Worm (Caenorhabditis elegans): Measurements from ENCODE around the gene tbx-9.

Gene tbx-9

DNA sequence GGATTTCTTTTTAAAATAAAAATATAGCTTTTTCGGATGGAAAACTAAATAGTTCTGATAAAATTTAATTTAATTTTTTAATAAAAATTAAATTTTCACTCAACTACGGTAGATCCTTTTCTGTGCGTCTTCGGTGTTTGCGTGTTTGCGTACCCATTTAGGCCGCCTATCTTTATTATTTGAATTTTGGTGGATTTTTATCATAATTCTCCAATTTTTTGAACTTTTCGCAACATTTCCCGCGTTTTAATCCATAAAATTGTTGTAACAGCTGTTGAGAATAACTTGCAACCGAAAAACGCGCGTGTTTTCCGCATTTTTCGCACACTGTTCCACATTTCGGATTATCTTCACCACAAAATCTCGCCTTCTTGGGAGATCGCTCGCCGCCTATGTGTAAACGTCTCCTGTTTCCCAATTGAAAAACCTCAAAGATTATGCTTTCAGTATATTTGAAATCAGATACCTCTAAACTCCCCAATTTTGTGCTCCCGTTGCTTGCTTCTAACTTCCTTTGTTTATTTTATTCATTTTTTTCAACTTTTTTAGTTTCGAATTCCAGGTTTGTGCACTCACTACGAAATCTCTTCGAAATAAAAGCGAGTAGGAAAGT is 10.0 kb upstream of the tbx-9 start, which contains the start of gene T07C4.3:
T07C4.3 (plus strand) TSS at position 563 of the 613 bp plus-strand sequence.
- no peak for TF ChIP-seq eyg-1 (tag; optimal IDR thresholded peaks at IDR 0.05)
- no peak for TF ChIP-seq unc-55 (GFP tag; optimal IDR thresholded peaks at IDR 0.05)
- no peak for TF ChIP-seq dmd-4 (tag; optimal IDR thresholded peaks at IDR 0.05; ENCODE audit: borderline replicate concordance)
- no peak for TF ChIP-seq fax-1 (tag; optimal IDR thresholded peaks at IDR 0.05)
- TF ChIP-seq syd-9 (tag; optimal IDR thresholded peaks at IDR 0.05), result no peak
- no peak for TF ChIP-seq ref-2 (tag; optimal IDR thresholded peaks at IDR 0.05)
- no peak for TF ChIP-seq che-1 (tag; optimal IDR thresholded peaks at IDR 0.05)
- TF ChIP-seq madf-2 (tag; optimal IDR thresholded peaks at IDR 0.05), result no peak
- no peak for TF ChIP-seq npax-4 (tag; optimal IDR thresholded peaks at IDR 0.05)
- no peak for TF ChIP-seq ztf-16 (tag; optimal IDR thresholded peaks at IDR 0.05)
- TF ChIP-seq pqm-1 (tag; optimal IDR thresholded peaks at IDR 0.05), result no peak
- no peak for TF ChIP-seq ceh-14 (tag; optimal IDR thresholded peaks at IDR 0.05)
- TF ChIP-seq K09A11.1 (tag; optimal IDR thresholded peaks at IDR 0.05; ENCODE audit: insufficient read depth), result no peak
- no peak for TF ChIP-seq fkh-10 (GFP tag; optimal IDR thresholded peaks at IDR 0.05)
- no peak for TF ChIP-seq ceh-30 (tag; optimal IDR thresholded peaks at IDR 0.05)
- TF ChIP-seq K02D7.2 (tag; optimal IDR thresholded peaks at IDR 0.05), result no peak
- no peak for TF ChIP-seq zip-5 (tag; optimal IDR thresholded peaks at IDR 0.05)
- no peak for TF ChIP-seq C08G9.2 (tag; optimal IDR thresholded peaks at IDR 0.05)
- no peak for TF ChIP-seq unc-3 (GFP tag; conservative IDR thresholded peaks at IDR 0.05)
- TF ChIP-seq unc-3 (tag; optimal IDR thresholded peaks at IDR 0.05), result no peak

ce11 chrIII:10347049-10347448 is 5.4 kb upstream of the tbx-9 start, which contains the start of gene tbx-8:
Gene tbx-8 (plus strand): TSS chrIII:10347349.
- TF ChIP-seq F13H6.1 (tag; optimal IDR thresholded peaks at IDR 0.05), result no peak
- no peak for TF ChIP-seq unc-86 (tag; optimal IDR thresholded peaks at IDR 0.05)
- TF ChIP-seq K02D7.2 (tag; optimal IDR thresholded peaks at IDR 0.05), result no peak
- TF ChIP-seq nhr-11 (tag; optimal IDR thresholded peaks at IDR 0.05), result no peak

- TF ChIP-seq ceh-2 (tag; optimal IDR thresholded peaks at IDR 0.05), result no peak
- no peak for TF ChIP-seq unc-3 (GFP tag; conservative IDR thresholded peaks at IDR 0.05)
- TF ChIP-seq unc-3 (tag; optimal IDR thresholded peaks at IDR 0.05), result no peak
- TF ChIP-seq dve-1 (tag; optimal IDR thresholded peaks at IDR 0.05), result no peak
- no peak for TF ChIP-seq pha-4 (tag; optimal IDR thresholded peaks at IDR 0.05)
- no peak for TF ChIP-seq unc-55 (GFP tag; optimal IDR thresholded peaks at IDR 0.05)
- no peak for TF ChIP-seq npax-4 (tag; optimal IDR thresholded peaks at IDR 0.05)
Observed at ce11 chrIII:10344762-10345161, 3.1 kb upstream of the tbx-9 start.

ce11 chrIII:10339949-10340348 is 1.7 kb downstream of the tbx-9 start:
- TF ChIP-seq ahr-1 (tag; optimal IDR thresholded peaks at IDR 0.05), result no peak
- no peak for TF ChIP-seq zip-5 (tag; optimal IDR thresholded peaks at IDR 0.05)
- TF ChIP-seq rnt-1 (tag; optimal IDR thresholded peaks at IDR 0.05), result no peak
- no peak for TF ChIP-seq C38D4.7 (GFP tag; optimal IDR thresholded peaks at IDR 0.05)
- TF ChIP-seq tbx-2 (tag; optimal IDR thresholded peaks at IDR 0.05), result no peak
- TF ChIP-seq ref-2 (tag; optimal IDR thresholded peaks at IDR 0.05), result no peak
- TF ChIP-seq pat-9 (tag; optimal IDR thresholded peaks at IDR 0.05), result no peak
- no peak for TF ChIP-seq unc-3 (GFP tag; conservative IDR thresholded peaks at IDR 0.05)
- no peak for TF ChIP-seq unc-3 (tag; optimal IDR thresholded peaks at IDR 0.05)
- TF ChIP-seq dve-1 (tag; optimal IDR thresholded peaks at IDR 0.05), result no peak
- TF ChIP-seq fkh-6 (tag; optimal IDR thresholded peaks at IDR 0.05), result no peak
- TF ChIP-seq elt-4 (tag; optimal IDR thresholded peaks at IDR 0.05), result no peak
- no peak for TF ChIP-seq nfya-1 (tag; optimal IDR thresholded peaks at IDR 0.05)
- no peak for TF ChIP-seq Y22D7AL.16 (tag; optimal IDR thresholded peaks at IDR 0.05)
- TF ChIP-seq pqm-1 (tag; optimal IDR thresholded peaks at IDR 0.05), result no peak
- TF ChIP-seq K02D7.2 (tag; optimal IDR thresholded peaks at IDR 0.05), result no peak
